Worm (Caenorhabditis elegans): ENCODE data around the gene T05H4.3.

T05H4.3 gene

ce11 chrV:6436332-6436731 is 5.8 kb upstream of the T05H4.3 start, which contains the start of gene hpo-19:
hpo-19 (plus strand) TSS chrV:6436645.
- TF ChIP-seq elt-2 (tag; optimal IDR thresholded peaks at IDR 0.05), result peak; percentile 19
- TF ChIP-seq sptf-1 (tag; optimal IDR thresholded peaks at IDR 0.05), result no peak
- no peak for TF ChIP-seq zag-1 (tag; optimal IDR thresholded peaks at IDR 0.05)
- no peak for TF ChIP-seq mdl-1 (tag; optimal IDR thresholded peaks at IDR 0.05)
- no peak for TF ChIP-seq unc-62 (GFP tag; optimal IDR thresholded peaks at IDR 0.05)
- TF ChIP-seq snu-23 (GFP tag; optimal IDR thresholded peaks at IDR 0.05), result no peak

- no peak for TF ChIP-seq nhr-76 (tag; optimal IDR thresholded peaks at IDR 0.05)
- no peak for TF ChIP-seq lin-35 (GFP tag; optimal IDR thresholded peaks at IDR 0.05)
- no peak for TF ChIP-seq nhr-237 (tag; optimal IDR thresholded peaks at IDR 0.05)
- no peak for TF ChIP-seq mep-1 (tag; optimal IDR thresholded peaks at IDR 0.05)
- TF ChIP-seq lir-3 (tag; optimal IDR thresholded peaks at IDR 0.05; ENCODE audit: poor library complexity), result no peak
- TF ChIP-seq isw-1 (GFP tag; IDR thresholded peaks at IDR 0.05), result no peak
- TF ChIP-seq ceh-90 (tag; optimal IDR thresholded peaks at IDR 0.05), result no peak
- no peak for TF ChIP-seq vab-15 (tag; optimal IDR thresholded peaks at IDR 0.05)
- no peak for TF ChIP-seq ama-1 (optimal IDR thresholded peaks at IDR 0.05)
- TF ChIP-seq pax-3 (tag; optimal IDR thresholded peaks at IDR 0.05), result no peak
- TF ChIP-seq nhr-20 (tag; optimal IDR thresholded peaks at IDR 0.05), result no peak
- no peak for TF ChIP-seq C34B4.2 (tag; optimal IDR thresholded peaks at IDR 0.05)
- no peak for TF ChIP-seq unc-86 (tag; optimal IDR thresholded peaks at IDR 0.05)
- TF ChIP-seq hlh-4 (tag; optimal IDR thresholded peaks at IDR 0.05), result no peak
- no peak for TF ChIP-seq hpl-2 (GFP tag; optimal IDR thresholded peaks at IDR 0.05)
- no peak for TF ChIP-seq egl-13 (tag; optimal IDR thresholded peaks at IDR 0.05)
Measured at ce11 chrV:6438601-6439000, 3.5 kb upstream of the T05H4.3 start, which contains the start of gene T05H4.4. T05H4.4 (plus strand) TSS chrV:6438901.

ce11 chrV:6441613-6442012 is 524 bp upstream of the T05H4.3 start, which contains the start of gene T05H4.15:
T05H4.15 (minus strand) TSS chrV:6441713.
- no peak for TF ChIP-seq fkh-8 (tag; optimal IDR thresholded peaks at IDR 0.05)
- no peak for TF ChIP-seq ceh-8 (GFP tag; optimal IDR thresholded peaks at IDR 0.05)
- no peak for TF ChIP-seq lin-39 (tag; optimal IDR thresholded peaks at IDR 0.05)
- no peak for TF ChIP-seq egl-27 (tag; optimal IDR thresholded peaks at IDR 0.05)

ce11 chrV:6448356-6448755 is 6.2 kb downstream of the T05H4.3 start, which contains the start of gene fbxa-196:
fbxa-196 (plus strand) TSS chrV:6448656.
- no peak for TF ChIP-seq hlh-4 (tag; optimal IDR thresholded peaks at IDR 0.05)
- no peak for TF ChIP-seq pag-3 (tag; optimal IDR thresholded peaks at IDR 0.05; ENCODE audit: borderline replicate concordance, insufficient read depth)
- TF ChIP-seq lin-14 (GFP tag; optimal IDR thresholded peaks at IDR 0.05), result no peak
- no peak for TF ChIP-seq snu-23 (GFP tag; optimal IDR thresholded peaks at IDR 0.05)
- no peak for TF ChIP-seq fkh-10 (GFP tag; optimal IDR thresholded peaks at IDR 0.05)
- TF ChIP-seq ztf-11 (tag; optimal IDR thresholded peaks at IDR 0.05), result no peak
- no peak for TF ChIP-seq lin-13 (GFP tag; optimal IDR thresholded peaks at IDR 0.05)
- no peak for TF ChIP-seq ztf-4 (tag; optimal IDR thresholded peaks at IDR 0.05)
- no peak for TF ChIP-seq irx-1 (tag; optimal IDR thresholded peaks at IDR 0.05)
- TF ChIP-seq vab-15 (tag; optimal IDR thresholded peaks at IDR 0.05), result no peak
- TF ChIP-seq tlp-1 (tag; optimal IDR thresholded peaks at IDR 0.05), result no peak
- TF ChIP-seq skn-1 (tag; optimal IDR thresholded peaks at IDR 0.05), result no peak
- no peak for TF ChIP-seq efl-1 (optimal IDR thresholded peaks at IDR 0.05)
- TF ChIP-seq efl-1 (GFP tag; optimal IDR thresholded peaks at IDR 0.05 in 1 of 2), result no peak
- no peak for TF ChIP-seq alr-1 (tag; optimal IDR thresholded peaks at IDR 0.05; ENCODE audit: borderline replicate concordance)
- no peak for TF ChIP-seq grh-1 (GFP tag; IDR thresholded peaks at IDR 0.05)
- no peak for TF ChIP-seq egl-27 (tag; optimal IDR thresholded peaks at IDR 0.05)
- no peak for TF ChIP-seq fkh-8 (tag; optimal IDR thresholded peaks at IDR 0.05)
- no peak for TF ChIP-seq unc-62 (GFP tag; optimal IDR thresholded peaks at IDR 0.05)
